Fruit fly (Drosophila melanogaster) whole organism, wandering third instar larva: ENCODE data around the gene snu.

Experiments used
- CG32264 ChIP-seq: fragments of 200-800 bp; sonication (Bioruptor generic); optimal IDR thresholded peaks from 2 replicates; lab custom pipeline; 2016; ENCODE audit warnings: missing biosample characterization, missing genetic modification characterization
- CG9705 ChIP-seq: fragments of 200-800 bp; sonication (Bioruptor generic); optimal IDR thresholded peaks from 2 replicates; lab custom pipeline; 2018; ENCODE audit warnings: missing biosample characterization, mild to moderate bottlenecking, missing genetic modification characterization
- Dfd ChIP-seq: fragments of >200 bp; optimal IDR thresholded peaks from 2 replicates; lab custom pipeline; 2017; ENCODE audit warnings: missing biosample characterization, missing genetic modification characterization
- Dif ChIP-seq: fragments of 200-275, 200-300 bp; sonication (Bioruptor generic); optimal IDR thresholded peaks from 2 replicates; lab custom pipeline; 2018; ENCODE audit warnings: missing biosample characterization, missing genetic modification characterization; ENCODE audit not compliant: partially characterized antibody
- GATAd ChIP-seq: sonication (Bioruptor generic); optimal IDR thresholded peaks from 2 replicates; lab custom pipeline; 2016; ENCODE audit warnings: missing biosample characterization, missing genetic modification characterization
- HLH106 ChIP-seq: fragments of 200-800 bp; optimal IDR thresholded peaks from 3 replicates; lab custom pipeline; 2019; ENCODE audit warnings: missing biosample characterization, mild to moderate bottlenecking, missing genetic modification characterization, moderate library complexity
- Hnf4 ChIP-seq: fragments of 200-800 bp; sonication (Bioruptor generic); optimal IDR thresholded peaks from 2 replicates; lab custom pipeline; 2016; ENCODE audit warnings: missing biosample characterization, mild to moderate bottlenecking, missing genetic modification characterization
- Hr78 ChIP-seq: fragments of >200 bp; optimal IDR thresholded peaks from 2 replicates; lab custom pipeline; 2017; ENCODE audit warnings: missing biosample characterization, missing genetic modification characterization
- Hr83 ChIP-seq: fragments of 200-300 bp; sonication (Bioruptor generic); optimal IDR thresholded peaks from 2 replicates; lab custom pipeline; 2016; ENCODE audit warnings: missing biosample characterization, mild to moderate bottlenecking, missing genetic modification characterization, moderate library complexity; ENCODE audit not compliant: poor library complexity, severe bottlenecking
- Jra ChIP-seq: sonication (Bioruptor generic); optimal IDR thresholded peaks from 2 replicates; lab custom pipeline; 2016; ENCODE audit warnings: missing biosample characterization, missing genetic modification characterization
- Mio ChIP-seq: sonication (Bioruptor generic); optimal IDR thresholded peaks from 2 replicates; lab custom pipeline; 2016; ENCODE audit warnings: missing biosample characterization, missing genetic modification characterization
- Myc ChIP-seq: fragments of >200 bp; optimal IDR thresholded peaks from 2 replicates; lab custom pipeline; 2017
- OdsH ChIP-seq: fragments of 200-800 bp; sonication (Bioruptor generic); optimal IDR thresholded peaks from 2 replicates; lab custom pipeline; 2016; ENCODE audit warnings: missing biosample characterization, mild to moderate bottlenecking, missing genetic modification characterization
- Rel ChIP-seq, 2 experiments: fragments of 200-800 bp; sonication (Bioruptor generic) in 1 of 2; optimal IDR thresholded peaks; 2 replicates in 1 of 2; 3 replicates in 1 of 2; lab custom pipeline; 2016 to 2019; ENCODE audit warnings: mild to moderate bottlenecking in 2 of 2, missing biosample characterization in 2 of 2, missing genetic modification characterization in 2 of 2, moderate library complexity in 1 of 2
- Sp1 ChIP-seq: fragments of 200-800 bp; sonication (Bioruptor generic); optimal IDR thresholded peaks from 3 replicates; lab custom pipeline; 2019; ENCODE audit warnings: missing biosample characterization, mild to moderate bottlenecking, missing genetic modification characterization, moderate library complexity
- Vsx2 ChIP-seq: fragments of 200-300, 225-300 bp; sonication (Bioruptor generic); optimal IDR thresholded peaks from 2 replicates; lab custom pipeline; 2018; ENCODE audit warnings: missing biosample characterization, missing genetic modification characterization; ENCODE audit not compliant: partially characterized antibody
- br ChIP-seq: fragments of 200-800 bp; sonication (Bioruptor generic); optimal IDR thresholded peaks from 2 replicates; lab custom pipeline; 2016; ENCODE audit warnings: missing biosample characterization, missing genetic modification characterization
- brk ChIP-seq: fragments of 200-800 bp; sonication (Bioruptor generic); optimal IDR thresholded peaks from 2 replicates; lab custom pipeline; 2016; ENCODE audit warnings: missing biosample characterization, mild to moderate bottlenecking, missing genetic modification characterization
- dl ChIP-seq, 2 experiments: fragments of 175-275, 200-275 bp in 1 of 2; fragments of 200-275 bp in 1 of 2; sonication (Bioruptor generic); optimal IDR thresholded peaks; lab custom pipeline; 2018; ENCODE audit warnings: mild to moderate bottlenecking in 2 of 2, missing biosample characterization in 2 of 2, missing genetic modification characterization in 2 of 2, moderate library complexity in 2 of 2; ENCODE audit not compliant: partially characterized antibody in 2 of 2, insufficient read depth in 1 of 2
- dmrt93B ChIP-seq: fragments of 200-800 bp; sonication (Bioruptor generic); optimal IDR thresholded peaks from 2 replicates; lab custom pipeline; 2018; ENCODE audit warnings: missing biosample characterization, mild to moderate bottlenecking, missing genetic modification characterization
- dsf ChIP-seq: sonication (Bioruptor generic); optimal IDR thresholded peaks from 2 replicates; lab custom pipeline; 2016; ENCODE audit warnings: missing biosample characterization, missing genetic modification characterization, borderline replicate concordance
- ey ChIP-seq: fragments of 200-800 bp; sonication (Bioruptor generic); optimal IDR thresholded peaks from 2 replicates; lab custom pipeline; 2016; ENCODE audit warnings: missing biosample characterization, missing genetic modification characterization
- foxo ChIP-seq, 2 experiments: fragments of 200-800 bp; sonication (Bioruptor generic); optimal IDR thresholded peaks; 2 replicates in 1 of 2; 3 replicates in 1 of 2; lab custom pipeline; 2016 to 2017; ENCODE audit warnings: missing biosample characterization in 2 of 2, missing genetic modification characterization in 2 of 2
- fru ChIP-seq: fragments of 200-800 bp; sonication (Bioruptor generic); optimal IDR thresholded peaks from 3 replicates; lab custom pipeline; 2016; ENCODE audit warnings: missing biosample characterization, mild to moderate bottlenecking, missing genetic modification characterization
- h ChIP-seq: fragments of 200-800 bp; sonication (Bioruptor generic); optimal IDR thresholded peaks from 3 replicates; lab custom pipeline; 2016; ENCODE audit warnings: missing biosample characterization, mild to moderate bottlenecking, missing genetic modification characterization
- jim ChIP-seq: fragments of 175-275, 200-325 bp; sonication (Bioruptor generic); optimal IDR thresholded peaks from 2 replicates; lab custom pipeline; 2016; ENCODE audit warnings: missing biosample characterization, mild to moderate bottlenecking, missing genetic modification characterization
- pan ChIP-seq: fragments of >200 bp; optimal IDR thresholded peaks from 2 replicates; lab custom pipeline; 2017
- psq ChIP-seq: fragments of 200-800 bp; sonication (Bioruptor generic); optimal IDR thresholded peaks from 3 replicates; lab custom pipeline; 2017; ENCODE audit warnings: missing biosample characterization, mild to moderate bottlenecking, missing genetic modification characterization, moderate library complexity
- rgr ChIP-seq: fragments of 200-800 bp; sonication (Bioruptor generic); optimal IDR thresholded peaks from 3 replicates; lab custom pipeline; 2016; ENCODE audit warnings: missing biosample characterization, mild to moderate bottlenecking, missing genetic modification characterization
- sage ChIP-seq: fragments of 200-800 bp; sonication (Bioruptor generic); optimal IDR thresholded peaks from 2 replicates; lab custom pipeline; 2016; ENCODE audit warnings: missing biosample characterization, mild to moderate bottlenecking, missing genetic modification characterization
- sv ChIP-seq: fragments of 200-800 bp; sonication (Bioruptor generic); optimal IDR thresholded peaks from 3 replicates; lab custom pipeline; 2016; ENCODE audit warnings: missing biosample characterization, missing genetic modification characterization
- usp ChIP-seq: fragments of >200 bp; optimal IDR thresholded peaks from 2 replicates; lab custom pipeline; 2017; ENCODE audit warnings: missing biosample characterization, missing genetic modification characterization
- woc ChIP-seq: sonication (Bioruptor generic); optimal IDR thresholded peaks from 2 replicates; lab custom pipeline; 2016; ENCODE audit warnings: missing biosample characterization, mild to moderate bottlenecking, missing genetic modification characterization

snu gene

DNA sequence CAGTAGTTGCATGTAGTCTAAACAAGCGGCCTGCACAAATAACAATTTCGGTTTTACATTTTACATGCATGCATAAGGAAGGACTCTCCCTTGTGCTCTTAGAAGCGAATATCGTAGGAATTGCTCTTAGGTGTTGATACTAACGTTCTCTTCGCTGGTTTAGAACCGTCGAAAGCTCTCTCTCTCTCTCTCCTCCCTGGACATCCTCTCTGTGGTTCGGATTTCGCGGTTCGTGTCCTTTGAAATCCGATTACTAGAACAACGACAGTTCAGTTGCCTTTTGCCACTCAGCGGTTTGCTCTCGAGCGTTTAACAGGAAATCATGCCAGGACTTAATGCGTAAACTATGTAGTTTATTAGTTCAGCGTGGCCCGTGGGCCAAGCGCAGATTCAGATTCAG is 20.2 kb upstream of the snu start:
- TF ChIP-seq sage (GFP tag; lab: Kevin White, UChicago) (no peak), Dfd (GFP tag; lab: Kevin White, UChicago) (no peak), pan (lab: Kevin White, UChicago) (no peak), h (no peak), CG9705 (GFP tag; lab: Kevin White, UChicago) (no peak), Hnf4 (GFP tag; lab: Kevin White, UChicago) (no peak), Mio (GFP tag; lab: Kevin White, UChicago) (no peak), Dif (GFP tag; lab: Kevin White, UChicago) (no peak), foxo (GFP tag; optimal IDR thresholded peaks at IDR 0.05; lab: Kevin White, UChicago) (no peak), rgr (GFP tag; lab: Kevin White, UChicago) (no peak), Sp1 (GFP tag; lab: Kevin White, UChicago) (no peak), dmrt93B (no peak), CG32264 (GFP tag; lab: Kevin White, UChicago) (no peak)
- TF ChIP-seq, all 38 proteins: peak for 0

DNA sequence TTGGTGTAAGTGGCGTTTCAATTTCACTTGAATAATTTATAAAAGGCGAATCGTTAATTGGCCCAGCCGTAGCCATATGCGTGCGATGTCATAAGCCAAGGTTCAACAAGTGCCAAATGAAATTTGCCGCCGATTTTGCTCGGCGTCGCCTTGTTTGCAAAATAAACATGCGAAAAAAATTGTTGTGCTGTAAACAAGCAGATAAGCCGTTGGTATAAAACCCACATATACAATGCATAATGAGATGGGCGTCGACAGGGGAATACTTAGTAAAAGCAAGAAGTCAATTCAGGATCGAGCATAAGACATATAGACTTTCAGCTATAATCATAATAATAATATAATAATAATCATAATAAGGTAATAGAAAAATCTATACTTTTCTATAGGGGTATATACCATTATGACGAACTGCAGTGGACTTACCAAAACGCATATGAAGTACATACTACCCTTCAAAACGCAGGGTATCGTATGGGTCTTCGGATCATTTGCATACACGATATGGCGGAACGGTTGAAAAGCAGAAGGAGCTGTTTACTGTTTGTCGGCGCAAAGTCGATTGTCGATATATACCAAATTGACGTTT is 18.6 kb upstream of the snu start:
- TF ChIP-seq ey (GFP tag; lab: Kevin White, UChicago) (peak; percentile 9), rgr (GFP tag; lab: Kevin White, UChicago) (peak; percentile 16), OdsH (GFP tag; lab: Kevin White, UChicago) (peak; percentile 20), h (peak; percentile 25), HLH106 (tag; lab: Kevin White, UChicago) (peak; percentile 28), Jra (no peak), fru (GFP tag; lab: Kevin White, UChicago) (peak; percentile 15), GATAd (GFP tag; lab: Kevin White, UChicago) (no peak)
- TF ChIP-seq, all 38 proteins: peak for 6

- TF ChIP-seq jim (GFP tag; lab: Kevin White, UChicago) = no peak
- TF ChIP-seq Vsx2 (GFP tag; lab: Kevin White, UChicago) = no peak
- no peak for TF ChIP-seq Hr78 (GFP tag; lab: Kevin White, UChicago)
- no peak for TF ChIP-seq dl (GFP tag; optimal IDR thresholded peaks at IDR 0.05; lab: Kevin White, UChicago; ENCODE audit: insufficient read depth in 1 of 2, partially characterized antibody in 2 of 2)
- TF ChIP-seq CG9705 (GFP tag; lab: Kevin White, UChicago) = no peak
- TF ChIP-seq Rel (GFP tag; optimal IDR thresholded peaks at IDR 0.05; lab: Kevin White, UChicago) = no peak
- no peak for TF ChIP-seq Rel (tag; optimal IDR thresholded peaks at IDR 0.05; lab: Kevin White, UChicago)
Measured at dm6 chr3R:28662956-28663355, 11.9 kb upstream of the snu start.

- TF ChIP-seq Hnf4 (GFP tag; lab: Kevin White, UChicago) = no peak
- no peak for TF ChIP-seq Myc (lab: Kevin White, UChicago)
- no peak for TF ChIP-seq brk (GFP tag; lab: Kevin White, UChicago)
- TF ChIP-seq psq (GFP tag; lab: Kevin White, UChicago) = no peak
- no peak for TF ChIP-seq Dfd (GFP tag; lab: Kevin White, UChicago)
- no peak for TF ChIP-seq foxo (GFP tag; optimal IDR thresholded peaks at IDR 0.05; lab: Kevin White, UChicago)
- TF ChIP-seq usp (GFP tag; lab: Kevin White, UChicago) = no peak
- TF ChIP-seq woc (GFP tag; lab: Kevin White, UChicago) = no peak
- no peak for TF ChIP-seq OdsH (GFP tag; lab: Kevin White, UChicago)
- TF ChIP-seq dsf (GFP tag; lab: Kevin White, UChicago) = no peak
- TF ChIP-seq br (GFP tag; lab: Kevin White, UChicago) = no peak
- TF ChIP-seq jim (GFP tag; lab: Kevin White, UChicago) = no peak
- TF ChIP-seq Hr83 (GFP tag; lab: Kevin White, UChicago) = no peak
- TF ChIP-seq sv = no peak
- TF ChIP-seq Dif (GFP tag; lab: Kevin White, UChicago) = no peak
- no peak for TF ChIP-seq Rel (GFP tag; optimal IDR thresholded peaks at IDR 0.05; lab: Kevin White, UChicago)
- no peak for TF ChIP-seq Rel (tag; optimal IDR thresholded peaks at IDR 0.05; lab: Kevin White, UChicago)
- TF ChIP-seq, all 38 proteins: peak for 0
Measured at dm6 chr3R:28668854-28669253, 6.0 kb upstream of the snu start, which contains the start of gene CG33346. Gene CG33346 (plus strand): TSS chr3R:28669233.
